Fruit fly (Drosophila melanogaster) Kc167 (cell line): ENCODE data around the gene ImpL2.

Experiments used
- Myc ChIP-seq: fragments of >200 bp; optimal IDR thresholded peaks from 2 replicates; lab custom pipeline; 2017; ENCODE audit warnings: missing external identifiers
- Sin3A ChIP-seq: fragments of >200 bp; optimal IDR thresholded peaks from 2 replicates; lab custom pipeline; 2018; ENCODE audit warnings: missing external identifiers
- h ChIP-seq: fragments of >200 bp; optimal IDR thresholded peaks from 3 replicates; lab custom pipeline; 2018; ENCODE audit warnings: missing external identifiers
- insv ChIP-seq: fragments of >200 bp; optimal IDR thresholded peaks from 3 replicates; lab custom pipeline; 2018; ENCODE audit warnings: missing external identifiers
- psq ChIP-seq: fragments of >200 bp; optimal IDR thresholded peaks from 2 replicates; lab custom pipeline; 2017; ENCODE audit warnings: missing external identifiers

- no peak for TF ChIP-seq insv
- no peak for TF ChIP-seq Sin3A
- TF ChIP-seq Myc = no peak
- TF ChIP-seq h (lab: Kevin White, UChicago) = no peak
- TF ChIP-seq psq (lab: Kevin White, UChicago) = no peak
Observed at dm6 chr3L:4236097-4236572, at the start of gene ImpL2.
